Worm (Caenorhabditis elegans) whole organism, L4/young adult: ENCODE results near the gene R144.11.

Source experiments
- W03F9.2 ChIP-seq: fragments of 150-350 bp; optimal IDR thresholded peaks from 2 replicates; lab custom pipeline; 2014; ENCODE audit warnings: missing biosample characterization, missing genetic modification characterization
- dao-5 ChIP-seq: sonication (generic microtip); optimal IDR thresholded peaks from 2 replicates; lab custom pipeline; 2016; ENCODE audit warnings: missing genotype, missing genetic modification characterization, moderate library complexity, missing compliant biosample characterization

DNA sequence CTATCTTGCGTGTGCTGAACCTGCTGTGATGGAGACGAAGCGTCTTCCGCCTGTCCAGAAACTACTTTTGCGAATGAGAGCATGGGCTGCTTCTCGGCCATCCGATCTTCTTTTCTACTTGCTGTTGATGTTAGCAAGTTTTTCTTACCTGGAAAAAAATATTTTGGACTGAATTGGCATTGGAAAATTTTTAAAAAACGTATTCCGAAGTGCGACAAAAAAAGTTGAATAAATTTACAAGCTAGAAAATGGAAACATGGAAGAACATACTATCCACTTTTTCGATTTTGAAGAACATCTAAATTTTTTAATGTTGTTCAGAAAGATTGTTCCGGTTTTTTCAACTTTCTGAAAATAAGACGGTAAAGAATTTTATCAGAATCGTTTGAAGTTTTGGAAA is 8.9 kb upstream of the R144.11 start, which contains the start of gene larp-1:
- no peak for TF ChIP-seq dao-5 (tag; lab: Kevin White, UChicago)
- TF ChIP-seq W03F9.2 (tag; lab: Kevin White, UChicago): no peak
